Worm (Caenorhabditis elegans) whole organism, late embryonic: ENCODE results near the gene C02E7.10.

Experiments used
- ceh-30 ChIP-seq: fragments of 150-350 bp; optimal IDR thresholded peaks from 2 replicates; lab custom pipeline; 2014; ENCODE audit warnings: missing biosample characterization, missing genetic modification characterization
- ceh-34 ChIP-seq: sonication (generic microtip); optimal IDR thresholded peaks from 2 replicates; lab custom pipeline; 2016; ENCODE audit warnings: mild to moderate bottlenecking, missing genetic modification characterization, missing compliant biosample characterization
- elt-2 ChIP-seq: sonication (generic microtip); optimal IDR thresholded peaks from 2 replicates; lab custom pipeline; 2016; ENCODE audit warnings: missing genetic modification reagents, missing genetic modification characterization, missing compliant biosample characterization
- elt-4 ChIP-seq: sonication (generic microtip); optimal IDR thresholded peaks from 2 replicates; lab custom pipeline; 2016; ENCODE audit warnings: missing genetic modification characterization, missing compliant biosample characterization
- gmeb-2 ChIP-seq: sonication (generic microtip); optimal IDR thresholded peaks from 2 replicates; lab custom pipeline; 2016; ENCODE audit warnings: missing genetic modification characterization, inconsistent platforms, missing compliant biosample characterization
- hlh-13 ChIP-seq: fragments of 200-800 bp; sonication (Bioruptor generic); optimal IDR thresholded peaks from 2 replicates; lab custom pipeline; 2018; ENCODE audit warnings: mild to moderate bottlenecking, missing genetic modification characterization, missing compliant biosample characterization
- hlh-8 ChIP-seq: sonication (generic microtip); optimal IDR thresholded peaks from 2 replicates; lab custom pipeline; 2016; ENCODE audit warnings: missing genotype, missing genetic modification characterization, missing compliant biosample characterization
- nhr-11 ChIP-seq: fragments of 150-350 bp; optimal IDR thresholded peaks from 2 replicates; lab custom pipeline; 2014; ENCODE audit warnings: missing biosample characterization, missing genetic modification characterization
- pat-9 ChIP-seq: fragments of 200-800 bp; sonication (Bioruptor generic); optimal IDR thresholded peaks from 2 replicates; lab custom pipeline; 2018; ENCODE audit warnings: mild to moderate bottlenecking, missing genetic modification characterization, moderate library complexity, missing compliant biosample characterization
- pha-4 ChIP-seq: fragments of 150-350 bp; optimal IDR thresholded peaks from 2 replicates; lab custom pipeline; 2018; ENCODE audit warnings: missing biosample characterization, missing genetic modification reagents, missing genetic modification characterization
- pqm-1 ChIP-seq: sonication (generic microtip); optimal IDR thresholded peaks from 2 replicates; lab custom pipeline; 2016; ENCODE audit warnings: missing genetic modification characterization, missing compliant biosample characterization
- ref-2 ChIP-seq: sonication (generic microtip); optimal IDR thresholded peaks from 2 replicates; lab custom pipeline; 2016; ENCODE audit warnings: missing genetic modification characterization, missing compliant biosample characterization
- tbx-2 ChIP-seq: sonication (generic microtip); optimal IDR thresholded peaks from 2 replicates; lab custom pipeline; 2016; ENCODE audit warnings: missing genetic modification characterization, missing compliant biosample characterization
- unc-55 ChIP-seq: sonication (generic microtip); optimal IDR thresholded peaks from 2 replicates; lab custom pipeline; 2017; ENCODE audit warnings: missing biosample characterization, missing genetic modification reagents, missing genetic modification characterization

- TF ChIP-seq pat-9 (tag; lab: Kevin White, UChicago) (no peak), ceh-30 (tag; lab: Kevin White, UChicago) (no peak), hlh-13 (no peak), elt-4 (tag; lab: Kevin White, UChicago) (no peak), pqm-1 (tag; lab: Kevin White, UChicago) (no peak), elt-2 (tag; lab: Kevin White, UChicago) (no peak), gmeb-2 (tag; lab: Kevin White, UChicago) (no peak), unc-55 (GFP tag; lab: Kevin White, UChicago) (no peak), tbx-2 (tag; lab: Kevin White, UChicago) (no peak), pha-4 (tag; lab: Kevin White, UChicago) (no peak), ref-2 (tag; lab: Kevin White, UChicago) (no peak), ceh-34 (tag; lab: Kevin White, UChicago) (no peak), nhr-11 (tag; lab: Kevin White, UChicago) (no peak), hlh-8 (tag; lab: Kevin White, UChicago) (no peak)
Measured at ce11 chrV:4979060-4979459, 46.2 kb upstream of the C02E7.10 start, which contains the start of gene srsx-11.
